Fruit fly (Drosophila melanogaster): ENCODE results near the gene Ada1-1.

DNA sequence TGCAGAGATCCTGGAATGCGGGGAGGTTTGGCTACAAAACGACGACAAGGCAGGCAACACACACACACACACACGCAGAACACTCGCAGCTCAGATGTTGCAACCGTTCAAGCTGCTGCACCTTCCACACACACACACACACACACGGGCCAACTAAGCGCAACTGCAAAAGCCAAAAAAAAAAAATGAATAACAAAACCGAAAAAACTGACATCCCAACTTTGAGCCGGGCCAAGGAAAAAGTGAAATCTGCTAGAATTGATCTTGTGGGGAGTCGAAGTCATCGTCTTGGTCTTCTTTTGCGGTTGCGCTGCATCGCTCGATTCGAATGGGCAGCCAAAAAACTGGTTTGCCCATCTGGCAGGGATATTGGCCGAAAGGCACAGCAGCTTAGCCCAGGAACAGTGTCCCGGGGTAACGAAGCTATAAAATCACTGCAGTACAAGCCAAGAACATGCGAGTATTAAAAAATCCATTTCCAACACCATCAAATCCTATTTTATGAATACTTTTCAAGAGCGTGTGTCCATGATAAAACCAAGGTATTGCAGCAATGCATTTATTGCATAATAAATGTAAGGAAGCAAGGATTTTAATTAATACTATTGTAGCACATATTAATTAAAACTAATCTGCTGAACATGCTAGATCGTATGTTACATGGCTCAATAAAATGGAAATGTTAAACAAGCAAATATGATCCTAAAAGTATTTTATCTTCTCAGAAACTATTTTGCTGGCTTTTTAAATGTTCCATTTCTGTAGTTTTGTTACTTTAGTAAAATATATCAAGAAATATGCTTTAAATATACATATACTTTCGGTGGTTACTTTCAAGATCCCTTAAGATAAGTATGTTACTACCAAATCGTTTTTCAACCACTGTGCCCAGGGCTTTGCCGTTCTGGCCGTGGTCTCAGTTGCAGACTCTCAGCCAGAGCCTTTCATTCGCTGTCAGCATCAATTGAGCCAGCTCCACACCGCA is 30.7 kb upstream of the Ada1-1 start:
- TF ChIP-seq usp (GFP tag; optimal IDR thresholded peaks at IDR 0.05) (no peak), Dll (optimal IDR thresholded peaks at IDR 0.05) (no peak), CG8478 (optimal IDR thresholded peaks at IDR 0.05) (no peak), pan (optimal IDR thresholded peaks at IDR 0.05) (no peak), EcR (GFP tag; optimal IDR thresholded peaks at IDR 0.05) (no peak), psq (optimal IDR thresholded peaks at IDR 0.05) (no peak)

Data from whole organism.